Worm (Caenorhabditis elegans): Measurements from ENCODE around the gene F45E10.2.

F45E10.2 gene

ce11 chrII:11099841-11100240 is 44.7 kb upstream of the F45E10.2 start, which contains the start of gene C09H10.4:
TSS of gene C09H10.4 (plus strand) at chrII:11100141.
- TF ChIP-seq sox-4 (tag; optimal IDR thresholded peaks at IDR 0.05) (no peak), C38D4.7 (GFP tag; optimal IDR thresholded peaks at IDR 0.05) (no peak), elt-2 (tag; optimal IDR thresholded peaks at IDR 0.05) (no peak), tbx-7 (tag; optimal IDR thresholded peaks at IDR 0.05) (no peak), unc-86 (tag; optimal IDR thresholded peaks at IDR 0.05) (no peak), mec-3 (tag; optimal IDR thresholded peaks at IDR 0.05; ENCODE audit: borderline replicate concordance) (no peak), ztf-16 (tag; optimal IDR thresholded peaks at IDR 0.05) (no peak), hlh-30 (tag; optimal IDR thresholded peaks at IDR 0.05; ENCODE audit: insufficient read depth) (no peak)

- TF ChIP-seq C08G9.2 (tag; optimal IDR thresholded peaks at IDR 0.05) (no peak), unc-42 (tag; optimal IDR thresholded peaks at IDR 0.05) (peak; percentile 49), dve-1 (tag; optimal IDR thresholded peaks at IDR 0.05) (peak; percentile 42), unc-55 (GFP tag; optimal IDR thresholded peaks at IDR 0.05) (peak; percentile 62), elt-2 (tag; optimal IDR thresholded peaks at IDR 0.05) (peak; percentile 24), hlh-30 (tag; optimal IDR thresholded peaks at IDR 0.05; ENCODE audit: insufficient read depth) (peak; percentile 20), odd-2 (tag; optimal IDR thresholded peaks at IDR 0.05) (no peak), rnt-1 (tag; optimal IDR thresholded peaks at IDR 0.05) (peak; percentile 37), nfya-1 (tag; optimal IDR thresholded peaks at IDR 0.05) (peak; percentile 87), ceh-31 (tag; optimal IDR thresholded peaks at IDR 0.05) (peak; percentile 68), lim-6 (tag; optimal IDR thresholded peaks at IDR 0.05) (no peak), ceh-18 (tag; optimal IDR thresholded peaks at IDR 0.05) (peak; percentile 60), fkh-6 (tag; optimal IDR thresholded peaks at IDR 0.05) (no peak), ceh-34 (tag; optimal IDR thresholded peaks at IDR 0.05) (peak; percentile 51), npax-4 (tag; optimal IDR thresholded peaks at IDR 0.05) (no peak)
Measured at ce11 chrII:11097154-11097887, 42.2 kb upstream of the F45E10.2 start, which contains the start of the genes rpl-36.A and nuo-1. TSS of gene rpl-36.A (minus strand) at chrII:11097204. TSS of gene nuo-1 (plus strand) at chrII:11097837.

- TF ChIP-seq pag-3 (tag; optimal IDR thresholded peaks at IDR 0.05; ENCODE audit: borderline replicate concordance) (no peak), ceh-2 (tag; optimal IDR thresholded peaks at IDR 0.05) (no peak), fax-1 (tag; optimal IDR thresholded peaks at IDR 0.05) (no peak), lin-11 (tag; optimal IDR thresholded peaks at IDR 0.05) (no peak), ceh-24 (tag; optimal IDR thresholded peaks at IDR 0.05) (no peak), ceh-48 (tag; optimal IDR thresholded peaks at IDR 0.05) (no peak), hlh-6 (tag; optimal IDR thresholded peaks at IDR 0.05) (no peak), rnt-1 (tag; optimal IDR thresholded peaks at IDR 0.05) (no peak), C38D4.7 (GFP tag; optimal IDR thresholded peaks at IDR 0.05) (no peak), ceh-45 (GFP tag; IDR thresholded peaks at IDR 0.05) (no peak), gmeb-2 (tag; optimal IDR thresholded peaks at IDR 0.05) (no peak), npax-4 (tag; optimal IDR thresholded peaks at IDR 0.05) (no peak), pat-9 (tag; optimal IDR thresholded peaks at IDR 0.05) (no peak), dmd-4 (tag; optimal IDR thresholded peaks at IDR 0.05; ENCODE audit: borderline replicate concordance) (no peak), pros-1 (tag; optimal IDR thresholded peaks at IDR 0.05) (no peak), ceh-31 (tag; optimal IDR thresholded peaks at IDR 0.05) (no peak)
Measured at ce11 chrII:11096233-11096632, 41.1 kb upstream of the F45E10.2 start, which contains the start of gene nbs-1. TSS of gene nbs-1 (minus strand) at chrII:11096478.

ce11 chrII:11094431-11094830 is 39.3 kb upstream of the F45E10.2 start:
- TF ChIP-seq sox-2 (GFP tag; IDR thresholded peaks at IDR 0.05), result no peak
- no peak for TF ChIP-seq sdc-2 (tag; optimal IDR thresholded peaks at IDR 0.05)
- TF ChIP-seq ceh-2 (tag; optimal IDR thresholded peaks at IDR 0.05), result no peak
- TF ChIP-seq tbx-2 (tag; optimal IDR thresholded peaks at IDR 0.05), result no peak
- TF ChIP-seq gmeb-2 (tag; optimal IDR thresholded peaks at IDR 0.05), result no peak
- no peak for TF ChIP-seq T23F11.4 (GFP tag; optimal IDR thresholded peaks at IDR 0.05)

Measured in whole organism, late embryonic.